Fruit fly (Drosophila melanogaster) whole organism, prepupa: Measurements from ENCODE around the gene KaiR1D.
A peak's percentile ranks its signal among the peaks of the same experiment; 100 is the strongest.

Experiments
- Blimp-1 ChIP-seq: fragments of 200-800 bp; sonication (Bioruptor generic); optimal IDR thresholded peaks from 3 replicates; lab custom pipeline; 2017; ENCODE audit warnings: missing biosample characterization, missing genetic modification characterization, mild to moderate bottlenecking, moderate library complexity, missing genetic modification reagents
- CG10631 ChIP-seq: fragments of 200-800 bp; sonication (Bioruptor generic); optimal IDR thresholded peaks from 2 replicates; lab custom pipeline; 2016; ENCODE audit warnings: missing biosample characterization, missing genetic modification characterization
- CG1621 ChIP-seq: fragments of 200-800 bp; sonication (Bioruptor generic); optimal IDR thresholded peaks from 3 replicates; lab custom pipeline; 2018; ENCODE audit warnings: missing biosample characterization, mild to moderate bottlenecking, missing genetic modification characterization
- CG32006 ChIP-seq: fragments of 200-800 bp; sonication (Bioruptor generic); optimal IDR thresholded peaks from 3 replicates; lab custom pipeline; 2017; ENCODE audit warnings: missing biosample characterization, mild to moderate bottlenecking, missing genetic modification characterization
- CG3919 ChIP-seq: fragments of 200-800 bp; sonication (Bioruptor generic); optimal IDR thresholded peaks from 3 replicates; lab custom pipeline; 2016; ENCODE audit warnings: missing biosample characterization, missing genetic modification characterization
- CG8632 ChIP-seq: fragments of 200-800 bp; sonication (Bioruptor generic); optimal IDR thresholded peaks from 3 replicates; lab custom pipeline; 2016; ENCODE audit warnings: missing biosample characterization, missing genetic modification characterization
- Eip93F ChIP-seq: fragments of 200-800 bp; sonication (Bioruptor generic); optimal IDR thresholded peaks from 2 replicates; lab custom pipeline; 2016; ENCODE audit warnings: missing biosample characterization, mild to moderate bottlenecking, missing genetic modification characterization
- Lpt ChIP-seq: fragments of 200-800 bp; sonication (Bioruptor generic); optimal IDR thresholded peaks from 3 replicates; lab custom pipeline; 2016; ENCODE audit warnings: missing biosample characterization, missing genetic modification characterization
- acj6 ChIP-seq: fragments of 200-800 bp; sonication (Bioruptor generic); optimal IDR thresholded peaks from 3 replicates; lab custom pipeline; 2016; ENCODE audit warnings: missing biosample characterization, missing genetic modification characterization
- dac ChIP-seq: fragments of 200-800 bp; sonication (Bioruptor generic); optimal IDR thresholded peaks from 2 replicates; lab custom pipeline; 2017; ENCODE audit warnings: missing biosample characterization, mild to moderate bottlenecking, missing genetic modification characterization
- net ChIP-seq: fragments of 200-800 bp; sonication (Bioruptor generic); optimal IDR thresholded peaks from 3 replicates; lab custom pipeline; 2016; ENCODE audit warnings: missing biosample characterization, missing genetic modification characterization
- spab ChIP-seq: fragments of 200-800 bp; sonication (Bioruptor generic); optimal IDR thresholded peaks from 2 replicates; lab custom pipeline; 2017; ENCODE audit warnings: missing biosample characterization, mild to moderate bottlenecking, missing genetic modification characterization, missing genetic modification reagents
- svp ChIP-seq: fragments of 200-800 bp; sonication (Bioruptor generic); peaks from one replicate; lab custom pipeline; 2016; ENCODE audit warnings: missing biosample characterization, missing genetic modification characterization

dm6 chr3R:20914103-20914502 lies 48.1 kb upstream of the KaiR1D start, which contains the start of gene hdly:
- TF ChIP-seq Lpt (GFP tag; lab: Kevin White, UChicago) (peak; percentile 97), spab (GFP tag; lab: Kevin White, UChicago) (peak; percentile 98), dac (GFP tag; lab: Kevin White, UChicago) (peak; percentile 92), net (GFP tag; lab: Kevin White, UChicago) (peak; percentile 99), CG10631 (peak; percentile 74), Blimp-1 (GFP tag; lab: Kevin White, UChicago) (peak; percentile 88), acj6 (GFP tag; lab: Kevin White, UChicago) (peak; percentile 62), CG32006 (GFP tag; lab: Kevin White, UChicago) (peak; percentile 94), CG1621 (tag; lab: Kevin White, UChicago) (peak; percentile 98), CG8632 (GFP tag; lab: Kevin White, UChicago) (peak; percentile 88), svp (GFP tag; lab: Kevin White, UChicago) (peak; percentile 92), Eip93F (GFP tag; lab: Kevin White, UChicago) (peak; percentile 63), CG3919 (peak; percentile 88)
